Fruit fly (Drosophila melanogaster) whole organism, wandering third instar larva: ENCODE data around the gene DCP2.

ENCODE experiments used
- Dif ChIP-seq: fragments of 200-275, 200-300 bp; sonication (Bioruptor generic); optimal IDR thresholded peaks from 2 replicates; lab custom pipeline; 2018; ENCODE audit warnings: missing biosample characterization, missing genetic modification characterization; ENCODE audit not compliant: partially characterized antibody
- GATAd ChIP-seq: sonication (Bioruptor generic); optimal IDR thresholded peaks from 2 replicates; lab custom pipeline; 2016; ENCODE audit warnings: missing biosample characterization, missing genetic modification characterization
- HLH106 ChIP-seq: fragments of 200-800 bp; optimal IDR thresholded peaks from 3 replicates; lab custom pipeline; 2019; ENCODE audit warnings: missing biosample characterization, mild to moderate bottlenecking, missing genetic modification characterization, moderate library complexity
- OdsH ChIP-seq: fragments of 200-800 bp; sonication (Bioruptor generic); optimal IDR thresholded peaks from 2 replicates; lab custom pipeline; 2016; ENCODE audit warnings: missing biosample characterization, mild to moderate bottlenecking, missing genetic modification characterization
- dsf ChIP-seq: sonication (Bioruptor generic); optimal IDR thresholded peaks from 2 replicates; lab custom pipeline; 2016; ENCODE audit warnings: missing biosample characterization, missing genetic modification characterization, borderline replicate concordance
- ey ChIP-seq: fragments of 200-800 bp; sonication (Bioruptor generic); optimal IDR thresholded peaks from 2 replicates; lab custom pipeline; 2016; ENCODE audit warnings: missing biosample characterization, missing genetic modification characterization
- foxo ChIP-seq, 2 experiments: fragments of 200-800 bp; sonication (Bioruptor generic); optimal IDR thresholded peaks; 2 replicates in 1 of 2; 3 replicates in 1 of 2; lab custom pipeline; 2016 to 2017; ENCODE audit warnings: missing biosample characterization in 2 of 2, missing genetic modification characterization in 2 of 2
- lola ChIP-seq: fragments of >200 bp; optimal IDR thresholded peaks from 2 replicates; lab custom pipeline; 2017; ENCODE audit warnings: missing biosample characterization, missing genetic modification characterization
- psq ChIP-seq: fragments of 200-800 bp; sonication (Bioruptor generic); optimal IDR thresholded peaks from 3 replicates; lab custom pipeline; 2017; ENCODE audit warnings: missing biosample characterization, mild to moderate bottlenecking, missing genetic modification characterization, moderate library complexity
- sage ChIP-seq: fragments of 200-800 bp; sonication (Bioruptor generic); optimal IDR thresholded peaks from 2 replicates; lab custom pipeline; 2016; ENCODE audit warnings: missing biosample characterization, mild to moderate bottlenecking, missing genetic modification characterization

- no peak for TF ChIP-seq foxo (GFP tag; optimal IDR thresholded peaks at IDR 0.05; lab: Kevin White, UChicago)
- TF ChIP-seq OdsH (GFP tag; lab: Kevin White, UChicago): no peak
- TF ChIP-seq psq (GFP tag; lab: Kevin White, UChicago): no peak
- no peak for TF ChIP-seq lola
- TF ChIP-seq Dif (GFP tag; lab: Kevin White, UChicago): no peak
- no peak for TF ChIP-seq dsf (GFP tag; lab: Kevin White, UChicago)
- TF ChIP-seq HLH106 (tag; lab: Kevin White, UChicago): no peak
- no peak for TF ChIP-seq sage (GFP tag; lab: Kevin White, UChicago)
- TF ChIP-seq GATAd (GFP tag; lab: Kevin White, UChicago): no peak
- no peak for TF ChIP-seq ey
Observed at dm6 chr3L:15775498-15775897, 50.7 kb downstream of the DCP2 start.
